Worm (Caenorhabditis elegans) whole organism, young adult: ENCODE measurements around the gene T22D1.3.

Experiments used
- B0261.1 ChIP-seq: sonication (generic microtip); optimal IDR thresholded peaks from 2 replicates; lab custom pipeline; 2016; ENCODE audit warnings: mild to moderate bottlenecking, missing genetic modification characterization, moderate library complexity, missing compliant biosample characterization
- D2030.7 ChIP-seq: fragments of 200-800 bp; sonication (Bioruptor generic); IDR thresholded peaks from 2 replicates; pipeline ENCODE4 v1.3.6; 2022; ENCODE audit warnings: missing genetic modification reagents, missing genetic modification characterization, missing compliant biosample characterization
- F10E7.11 ChIP-seq: sonication (generic microtip); optimal IDR thresholded peaks from 2 replicates; lab custom pipeline; 2017; ENCODE audit warnings: mild to moderate bottlenecking, missing genetic modification characterization, moderate library complexity, missing compliant biosample characterization
- F39B2.1 ChIP-seq: fragments of 200-800 bp; sonication (Bioruptor generic); IDR thresholded peaks from 2 replicates; pipeline ENCODE4 v1.3.6; 2022; ENCODE audit warnings: missing genetic modification reagents, missing genetic modification characterization, missing compliant biosample characterization
- F55B11.4 ChIP-seq: sonication (generic microtip); optimal IDR thresholded peaks from 2 replicates; lab custom pipeline; 2016; ENCODE audit warnings: missing compliant biosample characterization, missing genetic modification characterization, borderline replicate concordance; ENCODE audit not compliant: insufficient read depth
- K11D2.4 ChIP-seq: fragments of 200-800 bp; sonication (Bioruptor generic); IDR thresholded peaks from 2 replicates; pipeline ENCODE4 v1.3.6; 2022; ENCODE audit warnings: missing genetic modification reagents, missing genetic modification characterization, missing compliant biosample characterization
- K12H6.12 ChIP-seq: fragments of 200-800 bp; sonication (Bioruptor generic); optimal IDR thresholded peaks from 2 replicates; lab custom pipeline; 2018; ENCODE audit warnings: mild to moderate bottlenecking, missing genetic modification characterization, missing compliant biosample characterization
- T26A5.8 ChIP-seq: sonication (generic microtip); optimal IDR thresholded peaks from 2 replicates; lab custom pipeline; 2016; ENCODE audit warnings: missing genetic modification characterization, missing compliant biosample characterization
- Y53F4B.3 ChIP-seq: fragments of 200-800 bp; sonication (Bioruptor generic); IDR thresholded peaks from 2 replicates; pipeline ENCODE4 v1.3.6; 2022; ENCODE audit warnings: missing genetic modification reagents, missing genetic modification characterization, missing compliant biosample characterization
- Y67H2A.10 ChIP-seq: fragments of 200-800 bp; sonication (Bioruptor generic); conservative IDR thresholded peaks from 2 replicates; pipeline ENCODE4 v1.3.6; 2022; ENCODE audit warnings: missing genetic modification reagents, missing genetic modification characterization, missing compliant biosample characterization
- Y95B8A.8 ChIP-seq: fragments of 200-800 bp; sonication (Bioruptor generic); IDR thresholded peaks from 2 replicates; pipeline ENCODE4 v1.3.6; 2022; ENCODE audit warnings: missing genetic modification reagents, missing genetic modification characterization, missing compliant biosample characterization
- ama-1 ChIP-seq, 3 experiments: fragments of 150-350 bp in 1 of 3; sonication (generic microtip) in 2 of 3; optimal IDR thresholded peaks; 2 replicates each; lab custom pipeline; 2014 to 2018; ENCODE audit warnings: missing biosample characterization in 2 of 3, missing genetic modification characterization in 2 of 3, missing genetic modification reagents in 2 of 3
- aptf-3 ChIP-seq: fragments of 200-800 bp; sonication (Bioruptor generic); IDR thresholded peaks from 2 replicates; pipeline ENCODE4 v1.3.6; 2022; ENCODE audit warnings: missing genetic modification characterization, missing compliant biosample characterization
- athp-1 ChIP-seq: sonication (generic microtip); optimal IDR thresholded peaks from 2 replicates; lab custom pipeline; 2017; ENCODE audit warnings: mild to moderate bottlenecking, missing genetic modification characterization, missing compliant biosample characterization
- attf-3 ChIP-seq: fragments of 200-800 bp; sonication (Bioruptor generic); conservative IDR thresholded peaks from 2 replicates; pipeline ENCODE4 v1.3.6; 2022; ENCODE audit warnings: missing genetic modification reagents, missing genetic modification characterization, missing compliant biosample characterization
- attf-5 ChIP-seq: fragments of 200-800 bp; sonication (Bioruptor generic); optimal IDR thresholded peaks from 2 replicates; lab custom pipeline; 2018; ENCODE audit warnings: mild to moderate bottlenecking, missing genetic modification characterization, missing compliant biosample characterization
- attf-6 ChIP-seq: fragments of 200-800 bp; sonication (Bioruptor generic); IDR thresholded peaks from 2 replicates; pipeline ENCODE4 v1.3.6; 2022; ENCODE audit warnings: missing genetic modification reagents, missing genetic modification characterization, missing compliant biosample characterization
- bed-1 ChIP-seq: fragments of 200-800 bp; sonication (Bioruptor generic); IDR thresholded peaks from 2 replicates; pipeline ENCODE4 v1.3.6; 2022; ENCODE audit warnings: missing genetic modification reagents, missing genetic modification characterization, missing compliant biosample characterization
- bed-2 ChIP-seq: fragments of 200-800 bp; sonication (Bioruptor generic); IDR thresholded peaks from 2 replicates; pipeline ENCODE4 v1.3.6; 2022; ENCODE audit warnings: missing genetic modification reagents, missing genetic modification characterization, missing compliant biosample characterization
- cebp-1 ChIP-seq, 2 experiments: fragments of 200-800 bp in 1 of 2; sonication (Bioruptor generic) in 1 of 2; sonication (generic microtip) in 1 of 2; IDR thresholded peaks in 1 of 2; optimal IDR thresholded peaks in 1 of 2; 2 replicates each; pipeline versions ENCODE4 v1.3.6 to Lab custom; 2017 to 2022; ENCODE audit warnings: missing compliant biosample characterization in 2 of 2, missing genetic modification characterization in 2 of 2, mild to moderate bottlenecking in 1 of 2, missing genetic modification reagents in 1 of 2, moderate library complexity in 1 of 2
- ceh-100 ChIP-seq: fragments of 200-800 bp; sonication (Bioruptor generic); IDR thresholded peaks from 2 replicates; pipeline ENCODE4 v1.3.6; 2022; ENCODE audit warnings: missing genetic modification reagents, missing genetic modification characterization, missing compliant biosample characterization
- ceh-40 ChIP-seq: fragments of 200-800 bp; sonication (Bioruptor generic); IDR thresholded peaks from 2 replicates; pipeline ENCODE4 v1.3.6; 2022; ENCODE audit warnings: missing genetic modification characterization, missing compliant biosample characterization
- ceh-79 ChIP-seq: sonication (generic microtip); optimal IDR thresholded peaks from 2 replicates; lab custom pipeline; 2017; ENCODE audit warnings: mild to moderate bottlenecking, missing genetic modification characterization, missing compliant biosample characterization
- dpl-1 ChIP-seq: fragments of 150-350 bp; optimal IDR thresholded peaks from 2 replicates; lab custom pipeline; 2014; ENCODE audit warnings: missing biosample characterization, missing genetic modification reagents, missing genetic modification characterization
- egrh-3 ChIP-seq: fragments of 200-800 bp; sonication (Bioruptor generic); IDR thresholded peaks from 2 replicates; pipeline ENCODE4 v1.3.6; 2022; ENCODE audit warnings: missing genetic modification reagents, missing genetic modification characterization, missing compliant biosample characterization
- ets-4 ChIP-seq: fragments of 200-800 bp; sonication (Bioruptor generic); optimal IDR thresholded peaks from 2 replicates; lab custom pipeline; 2018; ENCODE audit warnings: mild to moderate bottlenecking, missing genetic modification characterization, missing compliant biosample characterization
- hlh-26 ChIP-seq: fragments of 200-800 bp; sonication (Bioruptor generic); conservative IDR thresholded peaks from 2 replicates; pipeline ENCODE4 v1.3.6; 2022; ENCODE audit warnings: missing genetic modification reagents, missing genetic modification characterization, missing compliant biosample characterization
- hmg-20 ChIP-seq: fragments of 200-800 bp; sonication (Bioruptor generic); IDR thresholded peaks from 2 replicates; pipeline ENCODE4 v1.3.6; 2022; ENCODE audit warnings: missing genetic modification reagents, missing genetic modification characterization, missing compliant biosample characterization
- lin-40 ChIP-seq: sonication (generic microtip); optimal IDR thresholded peaks from 2 replicates; lab custom pipeline; 2016; ENCODE audit warnings: missing genetic modification characterization, mild to moderate bottlenecking, missing compliant biosample characterization, missing genotype, missing genetic modification reagents
- lin-54 ChIP-seq: fragments of 200-800 bp; sonication (Bioruptor generic); optimal IDR thresholded peaks from 2 replicates; lab custom pipeline; 2018; ENCODE audit warnings: mild to moderate bottlenecking, missing genetic modification characterization, missing compliant biosample characterization
- lir-1 ChIP-seq: fragments of 200-800 bp; sonication (Bioruptor generic); conservative IDR thresholded peaks from 2 replicates; pipeline ENCODE4 v1.3.6; 2022; ENCODE audit warnings: missing genetic modification reagents, missing genetic modification characterization, missing compliant biosample characterization
- madf-10 ChIP-seq: sonication (generic microtip); optimal IDR thresholded peaks from 2 replicates; lab custom pipeline; 2016; ENCODE audit warnings: mild to moderate bottlenecking, missing genetic modification characterization, missing compliant biosample characterization
- mes-4 ChIP-seq: sonication (generic microtip); optimal IDR thresholded peaks from 2 replicates; lab custom pipeline; 2016; ENCODE audit warnings: missing genotype, missing genetic modification characterization, missing compliant biosample characterization
- nhr-27 ChIP-seq: fragments of 200-800 bp; sonication (Bioruptor generic); optimal IDR thresholded peaks from 2 replicates; lab custom pipeline; 2018; ENCODE audit warnings: mild to moderate bottlenecking, missing genetic modification characterization, moderate library complexity, missing compliant biosample characterization
- rcor-1 ChIP-seq: fragments of 200-800 bp; sonication (Bioruptor generic); IDR thresholded peaks from 2 replicates; pipeline ENCODE4 v1.3.6; 2022; ENCODE audit warnings: missing genetic modification reagents, missing genetic modification characterization, missing compliant biosample characterization
- rec-8 ChIP-seq, 2 experiments: sonication (generic microtip); optimal IDR thresholded peaks; 2 replicates each; lab custom pipeline; 2016; ENCODE audit warnings: mild to moderate bottlenecking in 2 of 2, missing genetic modification characterization in 2 of 2, missing genetic modification reagents in 2 of 2, missing genotype in 2 of 2, missing biosample characterization in 1 of 2, missing compliant biosample characterization in 1 of 2, moderate library complexity in 1 of 2
- sdz-38 ChIP-seq: sonication (generic microtip); optimal IDR thresholded peaks from 2 replicates; lab custom pipeline; 2016; ENCODE audit warnings: missing genotype, missing genetic modification characterization, missing compliant biosample characterization
- snpc-3.4 ChIP-seq: sonication (generic microtip); optimal IDR thresholded peaks from 2 replicates; lab custom pipeline; 2017; ENCODE audit warnings: missing genetic modification characterization, mild to moderate bottlenecking, missing compliant biosample characterization, antibody characterized with exemption, moderate library complexity, missing genotype, missing genetic modification reagents
- somi-1 ChIP-seq: fragments of 200-800 bp; sonication (Bioruptor generic); optimal IDR thresholded peaks from 2 replicates; lab custom pipeline; 2018; ENCODE audit warnings: mild to moderate bottlenecking, missing genetic modification characterization, missing compliant biosample characterization
- tbp1 ChIP-seq: fragments of 200-800 bp; sonication (Bioruptor generic); optimal IDR thresholded peaks from 2 replicates; lab custom pipeline; 2018; ENCODE audit warnings: mild to moderate bottlenecking, missing genetic modification characterization, missing compliant biosample characterization
- unc-130 ChIP-seq: sonication (generic microtip); optimal IDR thresholded peaks from 2 replicates; lab custom pipeline; 2016; ENCODE audit warnings: missing genetic modification reagents, missing genetic modification characterization, missing compliant biosample characterization
- zfh-2 ChIP-seq: fragments of 200-800 bp; sonication (Bioruptor generic); conservative IDR thresholded peaks from 2 replicates; pipeline ENCODE4 v1.3.6; 2022; ENCODE audit warnings: missing genetic modification reagents, missing genetic modification characterization, missing compliant biosample characterization
- zim-3 ChIP-seq: sonication (generic microtip); optimal IDR thresholded peaks from 2 replicates; lab custom pipeline; 2017; ENCODE audit warnings: mild to moderate bottlenecking, missing genetic modification characterization, moderate library complexity, missing compliant biosample characterization
- ztf-18 ChIP-seq: sonication (generic microtip); optimal IDR thresholded peaks from 2 replicates; lab custom pipeline; 2016; ENCODE audit warnings: missing genotype, mild to moderate bottlenecking, missing genetic modification characterization, missing compliant biosample characterization
- ztf-22 ChIP-seq: fragments of 200-800 bp; sonication (Bioruptor generic); optimal IDR thresholded peaks from 2 replicates; lab custom pipeline; 2018; ENCODE audit warnings: mild to moderate bottlenecking, missing genetic modification characterization, moderate library complexity, missing compliant biosample characterization
- ztf-26 ChIP-seq: sonication (generic microtip); optimal IDR thresholded peaks from 2 replicates; lab custom pipeline; 2017; ENCODE audit warnings: missing genetic modification characterization, missing compliant biosample characterization
- ztf-3 ChIP-seq: fragments of 200-800 bp; sonication (Bioruptor generic); optimal IDR thresholded peaks from 2 replicates; lab custom pipeline; 2018; ENCODE audit warnings: mild to moderate bottlenecking, missing genetic modification characterization, missing compliant biosample characterization

T22D1.3 gene

DNA sequence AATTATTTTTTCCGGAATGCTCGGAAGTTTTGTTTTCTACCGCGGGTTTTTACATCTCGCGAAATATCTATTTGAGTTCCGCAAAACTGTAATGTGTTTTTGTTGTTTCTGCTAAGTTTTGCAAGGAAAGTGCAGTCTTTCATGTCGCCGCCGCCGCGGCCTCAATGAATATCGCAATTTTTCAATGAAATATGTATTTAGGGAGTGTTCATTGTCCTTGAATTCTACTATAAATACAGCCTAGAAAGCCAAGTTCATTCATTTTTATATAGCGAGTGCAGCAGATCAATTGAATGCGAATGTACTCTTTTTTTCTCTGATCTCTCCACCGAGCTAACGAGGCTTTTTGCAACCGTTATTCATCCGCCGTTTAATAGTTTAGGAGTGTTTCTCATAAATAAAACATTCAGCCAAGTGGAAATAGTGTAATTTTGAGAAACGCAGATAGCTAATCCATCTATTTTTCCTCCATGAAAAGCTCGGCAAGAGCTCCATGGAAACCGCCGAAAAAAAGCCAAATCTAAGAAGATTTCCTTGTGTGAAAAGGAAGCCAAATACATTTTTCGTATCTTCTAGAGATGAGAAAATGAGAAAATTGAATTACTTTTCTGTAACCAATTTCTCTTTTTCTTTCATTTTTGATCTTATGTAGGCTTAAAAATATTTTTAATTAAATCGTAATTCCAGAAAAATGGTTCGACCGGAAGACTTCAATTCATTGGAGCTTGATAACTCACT lies at the start of gene T22D1.3 (continued):
- no peak for TF ChIP-seq unc-130 (GFP tag; lab: Kevin White, UChicago)
- no peak for TF ChIP-seq D2030.7
- TF ChIP-seq ama-1 (optimal IDR thresholded peaks at IDR 0.05; lab: Kevin White, UChicago): no peak
- TF ChIP-seq ama-1 (GFP tag; optimal IDR thresholded peaks at IDR 0.05; lab: Kevin White, UChicago): peak in 1 of 2 experiments; percentile 31
- TF ChIP-seq F10E7.11: no peak
- TF ChIP-seq ceh-40 (GFP tag; lab: Robert Waterston, UW): no peak
- no peak for TF ChIP-seq lin-40
- no peak for TF ChIP-seq ets-4
- TF ChIP-seq bed-1 (GFP tag; lab: Robert Waterston, UW): no peak
- TF ChIP-seq ztf-3 (GFP tag; lab: Kevin White, UChicago): no peak
- TF ChIP-seq K11D2.4 (GFP tag; lab: Robert Waterston, UW): no peak
- no peak for TF ChIP-seq ceh-100
- no peak for TF ChIP-seq sdz-38 (tag; lab: Kevin White, UChicago)
- no peak for TF ChIP-seq mes-4 (tag; lab: Kevin White, UChicago)
- peak; percentile 56 for TF ChIP-seq zim-3 (tag; lab: Kevin White, UChicago)
- no peak for TF ChIP-seq Y95B8A.8 (GFP tag; lab: Robert Waterston, UW)
- no peak for TF ChIP-seq ztf-26 (tag; lab: Kevin White, UChicago)
- no peak for TF ChIP-seq somi-1 (GFP tag; lab: Kevin White, UChicago)
- TF ChIP-seq athp-1: no peak
- TF ChIP-seq Y53F4B.3 (GFP tag; lab: Robert Waterston, UW): no peak
- TF ChIP-seq cebp-1 (GFP tag; IDR thresholded peaks at IDR 0.05; lab: Robert Waterston, UW): no peak
- TF ChIP-seq cebp-1 (tag; optimal IDR thresholded peaks at IDR 0.05; lab: Kevin White, UChicago): no peak
- TF ChIP-seq snpc-3.4 (tag; lab: Kevin White, UChicago): peak; percentile 9
- TF ChIP-seq attf-3 (GFP tag; lab: Robert Waterston, UW): no peak
- TF ChIP-seq bed-2 (GFP tag; lab: Robert Waterston, UW): no peak
- TF ChIP-seq madf-10 (tag; lab: Kevin White, UChicago): no peak
- TF ChIP-seq attf-5: no peak
- TF ChIP-seq T26A5.8 (tag; lab: Kevin White, UChicago): no peak
- TF ChIP-seq egrh-3 (GFP tag; lab: Robert Waterston, UW): no peak
- TF ChIP-seq nhr-27: no peak
- no peak for TF ChIP-seq K12H6.12 (tag; lab: Kevin White, UChicago)
- TF ChIP-seq attf-6 (GFP tag; lab: Robert Waterston, UW): no peak
- TF ChIP-seq ztf-22 (GFP tag; lab: Kevin White, UChicago): no peak
- peak; percentile 16 for TF ChIP-seq ztf-18 (tag; lab: Kevin White, UChicago)
- no peak for TF ChIP-seq aptf-3 (GFP tag; lab: Robert Waterston, UW)
- no peak for TF ChIP-seq ceh-79 (tag; lab: Kevin White, UChicago)
- TF ChIP-seq zfh-2: no peak
- no peak for TF ChIP-seq F55B11.4 (tag; lab: Kevin White, UChicago)
- no peak for TF ChIP-seq lin-54 (GFP tag; lab: Kevin White, UChicago)
- no peak for TF ChIP-seq rec-8 (tag; optimal IDR thresholded peaks at IDR 0.05; lab: Kevin White, UChicago)
- no peak for TF ChIP-seq hlh-26 (GFP tag; lab: Robert Waterston, UW)
- TF ChIP-seq B0261.1: no peak
- TF ChIP-seq tbp1 (GFP tag; lab: Kevin White, UChicago): peak; percentile 37
- TF ChIP-seq rcor-1 (GFP tag; lab: Robert Waterston, UW): no peak
- no peak for TF ChIP-seq lir-1 (GFP tag; lab: Robert Waterston, UW)
- TF ChIP-seq hmg-20 (GFP tag; lab: Robert Waterston, UW): no peak
- TF ChIP-seq Y67H2A.10 (GFP tag; lab: Robert Waterston, UW): no peak
- TF ChIP-seq dpl-1 (GFP tag; lab: Kevin White, UChicago): no peak
- no peak for TF ChIP-seq F39B2.1 (GFP tag; lab: Robert Waterston, UW)
